Worm (Caenorhabditis elegans): ENCODE measurements around the gene best-5.
"Not testable (repeated sequence)": the region's sequence is repeated elsewhere in the genome, so short reads cannot be mapped to it uniquely, and the experiment has no call there.

best-5 gene

ce11 chrIII:9694474-9694873, 4.4 kb upstream of the best-5 start, which contains the start of gene set-3:
TSS of gene set-3 (minus strand) at chrIII:9694574.
- TF ChIP-seq nhr-28 (tag; optimal IDR thresholded peaks at IDR 0.05) (no peak), nhr-237 (tag; optimal IDR thresholded peaks at IDR 0.05) (no peak), ceh-9 (tag; optimal IDR thresholded peaks at IDR 0.05) (no peak), daf-12 (tag; optimal IDR thresholded peaks at IDR 0.05) (no peak), ZK546.5 (tag; optimal IDR thresholded peaks at IDR 0.05) (no peak), nhr-67 (tag; optimal IDR thresholded peaks at IDR 0.05) (no peak), unc-39 (tag; optimal IDR thresholded peaks at IDR 0.05) (no peak), nhr-25 (tag; optimal IDR thresholded peaks at IDR 0.05) (no peak), lin-15B (tag; optimal IDR thresholded peaks at IDR 0.05) (no peak), mdl-1 (tag; optimal IDR thresholded peaks at IDR 0.05) (no peak), fkh-10 (GFP tag; optimal IDR thresholded peaks at IDR 0.05) (no peak), elt-2 (tag; optimal IDR thresholded peaks at IDR 0.05) (no peak), jun-1 (tag; optimal IDR thresholded peaks at IDR 0.05) (no peak), ztf-4 (tag; optimal IDR thresholded peaks at IDR 0.05) (no peak), nhr-11 (tag; optimal IDR thresholded peaks at IDR 0.05) (no peak), nhr-12 (tag; optimal IDR thresholded peaks at IDR 0.05) (no peak)

- no peak for TF ChIP-seq R02D3.7 (tag; optimal IDR thresholded peaks at IDR 0.05)
- TF ChIP-seq fos-1 (tag; optimal IDR thresholded peaks at IDR 0.05), result no peak
- TF ChIP-seq hmg-11 (tag; optimal IDR thresholded peaks at IDR 0.05), result no peak
- peak; percentile 91 for TF ChIP-seq pqm-1 (tag; optimal IDR thresholded peaks at IDR 0.05)
- TF ChIP-seq aly-2 (tag; optimal IDR thresholded peaks at IDR 0.05), result no peak
- TF ChIP-seq nhr-43 (tag; optimal IDR thresholded peaks at IDR 0.05; ENCODE audit: poor library complexity, severe bottlenecking), result no peak
- no peak for TF ChIP-seq nhr-76 (tag; optimal IDR thresholded peaks at IDR 0.05)
- TF ChIP-seq lin-39 (tag; optimal IDR thresholded peaks at IDR 0.05), result no peak
- no peak for TF ChIP-seq zag-1 (tag; optimal IDR thresholded peaks at IDR 0.05)
- peak; percentile 68 for TF ChIP-seq elt-2 (tag; optimal IDR thresholded peaks at IDR 0.05)
- TF ChIP-seq lin-15B (tag; optimal IDR thresholded peaks at IDR 0.05), result no peak
- TF ChIP-seq ceh-82 (tag; optimal IDR thresholded peaks at IDR 0.05), result no peak
- no peak for TF ChIP-seq egl-27 (tag; optimal IDR thresholded peaks at IDR 0.05)
- TF ChIP-seq pha-4 (tag; optimal IDR thresholded peaks at IDR 0.05), result peak; percentile 34
- no peak for TF ChIP-seq ama-1 (optimal IDR thresholded peaks at IDR 0.05)
Observed at ce11 chrIII:9689377-9689776, 676 bp downstream of the best-5 start.

- TF ChIP-seq nhr-12 (tag; optimal IDR thresholded peaks at IDR 0.05) (no peak), pha-4 (tag; optimal IDR thresholded peaks at IDR 0.05) (no peak), fkh-2 (tag; optimal IDR thresholded peaks at IDR 0.05) (no peak), elt-1 (tag; optimal IDR thresholded peaks at IDR 0.05) (no peak), fkh-10 (GFP tag; optimal IDR thresholded peaks at IDR 0.05) (no peak), aly-2 (tag; optimal IDR thresholded peaks at IDR 0.05) (no peak), ztf-4 (tag; optimal IDR thresholded peaks at IDR 0.05) (no peak), nhr-11 (tag; optimal IDR thresholded peaks at IDR 0.05) (no peak), skn-1 (tag; optimal IDR thresholded peaks at IDR 0.05) (no peak), lsy-12 (tag; optimal IDR thresholded peaks at IDR 0.05) (no peak)
Observed at ce11 chrIII:9685959-9686358, 4.1 kb downstream of the best-5 start, which contains the start of gene C07A9.10. TSS of gene C07A9.10 (minus strand) at chrIII:9686059.

- not testable (repeated sequence) for TF ChIP-seq jun-1, zag-1, unc-39 (tag; optimal IDR thresholded peaks at IDR 0.05)
Observed at ce11 chrIII:9682729-9683128, 7.3 kb downstream of the best-5 start, which contains the start of gene C07A9.5. TSS of gene C07A9.5 (minus strand) at chrIII:9682829.

ce11 chrIII:9681206-9681605, 8.8 kb downstream of the best-5 start, which contains the start of gene C07A9.13:
TSS of gene C07A9.13 (minus strand) at chrIII:9681306.
- not testable (repeated sequence) for TF ChIP-seq ceh-16, nhr-25, aly-2 (tag; optimal IDR thresholded peaks at IDR 0.05)

- TF ChIP-seq egl-5 (tag; optimal IDR thresholded peaks at IDR 0.05) (no peak), elt-3 (tag; optimal IDR thresholded peaks at IDR 0.05) (peak in 1 of 3 experiments; percentile 10), nhr-43 (tag; optimal IDR thresholded peaks at IDR 0.05; ENCODE audit: poor library complexity, severe bottlenecking) (no peak)
Observed at ce11 chrIII:9678819-9679218, 11.2 kb downstream of the best-5 start, which contains the start of gene ugt-60. TSS of gene ugt-60 (minus strand) at chrIII:9679051.
